Fruit fly (Drosophila melanogaster) S2 (cell line): ENCODE data around the gene Chsy.

Source experiments
- CG8478 ChIP-seq: fragments of >200 bp; optimal IDR thresholded peaks from 2 replicates; lab custom pipeline; 2018
- CTCF ChIP-seq, 2 experiments: fragments of >200 bp; optimal IDR thresholded peaks; 2 replicates each; lab custom pipeline; 2018

Chsy gene

dm6 chrX:15593477-15594229, at the start of gene Chsy:
Chsy (minus strand) TSS chrX:15593534.
- no peak for TF ChIP-seq CTCF (optimal IDR thresholded peaks at IDR 0.05; lab: Kevin White, UChicago)
- TF ChIP-seq CG8478: no peak

dm6 chrX:15642056-15642455, 48.7 kb upstream of the Chsy start:
- TF ChIP-seq CTCF (optimal IDR thresholded peaks at IDR 0.05; lab: Kevin White, UChicago): no peak
- TF ChIP-seq CG8478: no peak

dm6 chrX:15639929-15640328, 46.6 kb upstream of the Chsy start:
- TF ChIP-seq CTCF (optimal IDR thresholded peaks at IDR 0.05; lab: Kevin White, UChicago): no peak
- TF ChIP-seq CG8478: no peak

dm6 chrX:15639017-15639416, 45.7 kb upstream of the Chsy start:
- TF ChIP-seq CTCF (optimal IDR thresholded peaks at IDR 0.05; lab: Kevin White, UChicago) (no peak), CG8478 (no peak)

dm6 chrX:15633313-15633727, 40.0 kb upstream of the Chsy start, which contains the start of gene sog:
sog (minus strand) TSS chrX:15633434.
- TF ChIP-seq CG8478: no peak
- TF ChIP-seq CTCF (optimal IDR thresholded peaks at IDR 0.05; lab: Kevin White, UChicago): no peak

- TF ChIP-seq CTCF (optimal IDR thresholded peaks at IDR 0.05; lab: Kevin White, UChicago) (no peak), CG8478 (no peak)
These were observed 39.3 kb upstream of the Chsy start for dm6 chrX:15632669-15633068.

- TF ChIP-seq CG8478 (no peak), CTCF (optimal IDR thresholded peaks at IDR 0.05; lab: Kevin White, UChicago) (no peak)
These were observed 38.1 kb upstream of the Chsy start for dm6 chrX:15631465-15631864.

dm6 chrX:15630815-15631214, 37.5 kb upstream of the Chsy start:
- TF ChIP-seq CTCF (optimal IDR thresholded peaks at IDR 0.05; lab: Kevin White, UChicago) (no peak), CG8478 (no peak)

- TF ChIP-seq CTCF (optimal IDR thresholded peaks at IDR 0.05; lab: Kevin White, UChicago) (no peak), CG8478 (no peak)
These were observed 36.6 kb upstream of the Chsy start for dm6 chrX:15629962-15630361.

dm6 chrX:15626279-15626678, 32.9 kb upstream of the Chsy start:
- no peak for TF ChIP-seq CG8478
- no peak for TF ChIP-seq CTCF (optimal IDR thresholded peaks at IDR 0.05; lab: Kevin White, UChicago)

- TF ChIP-seq CG8478: no peak
- TF ChIP-seq CTCF (optimal IDR thresholded peaks at IDR 0.05; lab: Kevin White, UChicago): no peak
These were observed 30.5 kb upstream of the Chsy start for dm6 chrX:15623809-15624208.

dm6 chrX:15622970-15623402, 29.7 kb upstream of the Chsy start:
- TF ChIP-seq CG8478: no peak
- TF ChIP-seq CTCF (optimal IDR thresholded peaks at IDR 0.05; lab: Kevin White, UChicago): no peak

- TF ChIP-seq CG8478 (no peak), CTCF (optimal IDR thresholded peaks at IDR 0.05; lab: Kevin White, UChicago) (no peak)
These were observed 27.3 kb upstream of the Chsy start for dm6 chrX:15620439-15621227.

dm6 chrX:15619631-15619960, 26.3 kb upstream of the Chsy start:
- TF ChIP-seq CTCF (optimal IDR thresholded peaks at IDR 0.05; lab: Kevin White, UChicago) (no peak), CG8478 (no peak)

- no peak for TF ChIP-seq CG8478
- no peak for TF ChIP-seq CTCF (optimal IDR thresholded peaks at IDR 0.05; lab: Kevin White, UChicago)
These were observed 25.8 kb upstream of the Chsy start for dm6 chrX:15618953-15619630.

dm6 chrX:15617916-15618315, 24.6 kb upstream of the Chsy start:
- TF ChIP-seq CTCF (optimal IDR thresholded peaks at IDR 0.05; lab: Kevin White, UChicago) (no peak), CG8478 (no peak)
